Fruit fly (Drosophila melanogaster): ENCODE results near the gene CG13124.

The CG13124 gene

DNA sequence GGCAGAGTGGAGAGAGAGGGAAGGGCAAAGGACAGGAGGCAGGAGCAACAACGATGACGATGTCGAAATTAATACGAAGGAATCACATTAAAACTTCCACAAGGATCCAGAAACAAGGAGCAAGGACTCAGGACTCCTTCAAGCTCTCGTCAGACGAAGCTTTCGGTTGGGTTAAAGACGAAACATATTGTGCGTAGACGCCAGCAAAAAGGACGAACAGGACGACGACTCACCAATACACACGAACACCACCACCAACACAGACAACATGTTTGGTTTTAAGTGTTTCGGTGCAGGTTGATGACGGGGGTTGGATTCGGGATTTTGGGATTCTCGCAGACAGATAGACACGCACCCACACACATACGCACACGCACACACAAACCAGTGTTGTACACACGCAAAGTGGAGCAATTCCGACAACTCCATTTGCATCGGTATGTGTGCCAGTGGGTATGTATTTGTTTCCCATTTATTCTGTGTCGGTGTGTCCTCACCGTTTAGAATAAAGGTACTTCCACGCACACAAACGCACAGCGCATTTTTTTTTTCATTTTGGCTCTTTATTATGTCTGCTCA is 26.0 kb downstream of the CG13124 start:
- no peak for TF ChIP-seq usp (GFP tag; optimal IDR thresholded peaks at IDR 0.05)
- TF ChIP-seq pan (optimal IDR thresholded peaks at IDR 0.05) = no peak
- no peak for TF ChIP-seq EcR (GFP tag; optimal IDR thresholded peaks at IDR 0.05)
- TF ChIP-seq Dll (optimal IDR thresholded peaks at IDR 0.05) = no peak
- TF ChIP-seq psq (optimal IDR thresholded peaks at IDR 0.05) = no peak
- TF ChIP-seq CG8478 (optimal IDR thresholded peaks at IDR 0.05) = no peak

DNA sequence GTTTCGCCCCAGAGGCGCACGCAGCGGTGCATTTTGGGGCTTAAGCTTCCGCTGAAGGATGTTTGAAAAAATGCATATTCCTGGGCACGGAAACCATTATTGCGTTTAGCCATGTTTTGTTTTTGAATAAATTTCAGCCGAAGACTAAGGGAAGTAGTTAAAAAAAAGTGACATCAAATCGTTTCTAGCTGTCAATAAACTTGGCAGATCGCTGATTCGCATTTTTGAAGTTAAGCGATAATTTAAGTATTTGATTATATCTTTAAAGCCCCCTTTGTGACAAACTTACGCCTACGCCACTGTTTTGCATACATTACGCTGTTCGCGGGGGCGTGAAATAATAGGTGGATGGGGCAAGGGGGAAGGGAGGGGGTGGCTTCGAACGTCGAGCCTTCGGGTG is 44.1 kb downstream of the CG13124 start:
- TF ChIP-seq psq (optimal IDR thresholded peaks at IDR 0.05) (no peak), EcR (GFP tag; optimal IDR thresholded peaks at IDR 0.05) (no peak), CG8478 (optimal IDR thresholded peaks at IDR 0.05) (no peak), Dll (optimal IDR thresholded peaks at IDR 0.05) (no peak), usp (GFP tag; optimal IDR thresholded peaks at IDR 0.05) (no peak), pan (optimal IDR thresholded peaks at IDR 0.05) (no peak)

- TF ChIP-seq CG8478 (optimal IDR thresholded peaks at IDR 0.05) = no peak
- TF ChIP-seq Dll (optimal IDR thresholded peaks at IDR 0.05) = no peak
- TF ChIP-seq EcR (GFP tag; optimal IDR thresholded peaks at IDR 0.05) = no peak
- no peak for TF ChIP-seq usp (GFP tag; optimal IDR thresholded peaks at IDR 0.05)
- TF ChIP-seq psq (optimal IDR thresholded peaks at IDR 0.05) = no peak
- TF ChIP-seq pan (optimal IDR thresholded peaks at IDR 0.05) = no peak
These were observed 45.0 kb downstream of the CG13124 start for dm6 chr2L:9863479-9863878.

dm6 chr2L:9862964-9863363 is 45.5 kb downstream of the CG13124 start:
- TF ChIP-seq pan (optimal IDR thresholded peaks at IDR 0.05) = no peak
- TF ChIP-seq EcR (GFP tag; optimal IDR thresholded peaks at IDR 0.05) = no peak
- TF ChIP-seq CG8478 (optimal IDR thresholded peaks at IDR 0.05) = no peak
